Fruit fly (Drosophila melanogaster): Measurements from ENCODE around the gene trem.

trem gene

DNA sequence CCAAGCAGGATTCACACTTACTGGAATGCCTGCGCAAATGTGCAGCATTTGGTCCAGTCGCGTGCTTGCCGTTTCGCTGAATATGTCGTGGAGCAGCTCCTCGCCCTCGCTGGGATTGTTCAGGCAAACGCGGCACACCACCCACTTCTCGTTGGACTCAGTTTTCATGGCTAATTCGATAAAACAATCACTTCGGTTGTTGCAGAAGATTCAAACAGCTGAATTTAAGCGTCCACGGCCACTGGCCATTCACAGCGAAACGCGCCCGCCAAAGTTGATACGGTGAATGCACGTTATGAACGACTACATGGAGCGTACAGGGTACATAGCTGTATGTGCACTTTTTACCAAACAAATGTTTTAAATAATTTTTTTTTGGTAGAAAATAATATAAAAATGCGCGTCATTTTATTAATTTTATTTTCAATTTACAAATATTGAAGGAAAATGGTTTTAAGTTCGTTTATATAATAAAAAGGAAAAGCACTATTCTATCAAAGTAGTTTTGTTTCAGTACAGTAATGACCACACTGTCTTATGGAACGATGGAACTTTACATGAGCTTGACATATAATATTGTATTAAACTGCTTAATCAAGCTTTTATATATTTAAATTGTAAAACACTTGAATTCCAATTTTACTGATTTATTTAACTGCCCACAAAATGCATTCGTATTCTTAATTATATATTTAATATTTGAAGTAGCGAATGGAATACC, at the start of gene trem:
trem (minus strand) TSS at position 267 of the 721 bp plus-strand sequence.
- TF ChIP-seq CG6792 (GFP tag; optimal IDR thresholded peaks at IDR 0.05) (peak; percentile 63), CG4318 (GFP tag; optimal IDR thresholded peaks at IDR 0.05) (peak; percentile 86), CG1621 (tag; optimal IDR thresholded peaks at IDR 0.05) (no peak), CG34406 (GFP tag; optimal IDR thresholded peaks at IDR 0.05) (peak; percentile 71), OdsH (GFP tag; optimal IDR thresholded peaks at IDR 0.05) (peak; percentile 86), CG15336 (GFP tag; IDR thresholded peaks at IDR 0.05) (peak; percentile 35; the same call in 1 of the 2 replicates), CG10631 (GFP tag; optimal IDR thresholded peaks at IDR 0.05) (peak; percentile 88), achi (GFP tag; optimal IDR thresholded peaks at IDR 0.05) (peak; percentile 75), CG9139 (GFP tag; optimal IDR thresholded peaks at IDR 0.05) (no peak), CG11762 (GFP tag; optimal IDR thresholded peaks at IDR 0.05; ENCODE audit: insufficient read depth) (peak; percentile 76), net (GFP tag; optimal IDR thresholded peaks at IDR 0.05) (no peak), Ets21C (GFP tag; optimal IDR thresholded peaks at IDR 0.05) (peak; percentile 65), spab (GFP tag; optimal IDR thresholded peaks at IDR 0.05) (no peak), Ets96B (tag; optimal IDR thresholded peaks at IDR 0.05) (peak; percentile 62), CG11294 (GFP tag; IDR thresholded peaks at IDR 0.05) (peak; percentile 57; the same call in 1 of the 2 replicates), Hr4 (GFP tag; optimal IDR thresholded peaks at IDR 0.05) (peak; percentile 76), CG8119 (GFP tag; IDR thresholded peaks at IDR 0.05) (peak; percentile 59; the same call in 2 of the 3 replicates), dac (GFP tag; optimal IDR thresholded peaks at IDR 0.05) (peak; percentile 49), cyc (GFP tag; optimal IDR thresholded peaks at IDR 0.05) (peak; percentile 63), esn (GFP tag; optimal IDR thresholded peaks at IDR 0.05) (peak; percentile 81), Eip75B (GFP tag; optimal IDR thresholded peaks at IDR 0.05) (no peak), Hr39 (GFP tag; optimal IDR thresholded peaks at IDR 0.05) (peak; percentile 77), Eip93F (GFP tag; optimal IDR thresholded peaks at IDR 0.05) (no peak), CG11902 (GFP tag; optimal IDR thresholded peaks at IDR 0.05) (peak; percentile 71), Smox (GFP tag; optimal IDR thresholded peaks at IDR 0.05) (no peak), CG31627 (GFP tag; optimal IDR thresholded peaks at IDR 0.05) (peak; percentile 80), Met (GFP tag; optimal IDR thresholded peaks at IDR 0.05) (no peak), Eip78C (GFP tag) (peak; percentile 91), Sox102F (GFP tag; optimal IDR thresholded peaks at IDR 0.05) (no peak), acj6 (GFP tag; optimal IDR thresholded peaks at IDR 0.05) (peak; percentile 81), CG16779 (tag; optimal IDR thresholded peaks at IDR 0.05) (no peak), eg (GFP tag; IDR thresholded peaks at IDR 0.05) (peak; percentile 62; the same call in 2 of the 3 replicates), CG10669 (GFP tag; optimal IDR thresholded peaks at IDR 0.05) (no peak), ss (GFP tag; optimal IDR thresholded peaks at IDR 0.05) (no peak), fkh (GFP tag; optimal IDR thresholded peaks at IDR 0.05) (peak; percentile 34), pdm3 (GFP tag; optimal IDR thresholded peaks at IDR 0.05) (peak; percentile 77), CG8632 (GFP tag; optimal IDR thresholded peaks at IDR 0.05) (peak; percentile 69), CG6854 (GFP tag; optimal IDR thresholded peaks at IDR 0.05) (no peak), CG32006 (GFP tag; optimal IDR thresholded peaks at IDR 0.05) (peak; percentile 88), lz (GFP tag; optimal IDR thresholded peaks at IDR 0.05) (peak; percentile 75), Gug (GFP tag; IDR thresholded peaks at IDR 0.05) (peak; percentile 71), svp (GFP tag) (no peak), CG7368 (GFP tag; optimal IDR thresholded peaks at IDR 0.05) (no peak), fd59A (GFP tag; optimal IDR thresholded peaks at IDR 0.05) (peak; percentile 65), CG3032 (tag; optimal IDR thresholded peaks at IDR 0.05) (peak; percentile 79), topi (GFP tag; optimal IDR thresholded peaks at IDR 0.05) (peak; percentile 68), CG6276 (GFP tag; optimal IDR thresholded peaks at IDR 0.05) (no peak), CG6163 (GFP tag; IDR thresholded peaks at IDR 0.05) (0 out of 3 replicates have a peak, but pooled peaks have one; percentile 43), Sox14 (GFP tag; optimal IDR thresholded peaks at IDR 0.05) (peak; percentile 74), dsx (GFP tag; optimal IDR thresholded peaks at IDR 0.05; ENCODE audit: poor library complexity, severe bottlenecking) (no peak), CG3919 (GFP tag; optimal IDR thresholded peaks at IDR 0.05) (no peak)

All from whole organism, prepupa.